Fruit fly (Drosophila melanogaster): ENCODE data around the gene tgy.
A peak's percentile ranks its signal among the peaks of the same experiment; 100 is the strongest.

Gene tgy

DNA sequence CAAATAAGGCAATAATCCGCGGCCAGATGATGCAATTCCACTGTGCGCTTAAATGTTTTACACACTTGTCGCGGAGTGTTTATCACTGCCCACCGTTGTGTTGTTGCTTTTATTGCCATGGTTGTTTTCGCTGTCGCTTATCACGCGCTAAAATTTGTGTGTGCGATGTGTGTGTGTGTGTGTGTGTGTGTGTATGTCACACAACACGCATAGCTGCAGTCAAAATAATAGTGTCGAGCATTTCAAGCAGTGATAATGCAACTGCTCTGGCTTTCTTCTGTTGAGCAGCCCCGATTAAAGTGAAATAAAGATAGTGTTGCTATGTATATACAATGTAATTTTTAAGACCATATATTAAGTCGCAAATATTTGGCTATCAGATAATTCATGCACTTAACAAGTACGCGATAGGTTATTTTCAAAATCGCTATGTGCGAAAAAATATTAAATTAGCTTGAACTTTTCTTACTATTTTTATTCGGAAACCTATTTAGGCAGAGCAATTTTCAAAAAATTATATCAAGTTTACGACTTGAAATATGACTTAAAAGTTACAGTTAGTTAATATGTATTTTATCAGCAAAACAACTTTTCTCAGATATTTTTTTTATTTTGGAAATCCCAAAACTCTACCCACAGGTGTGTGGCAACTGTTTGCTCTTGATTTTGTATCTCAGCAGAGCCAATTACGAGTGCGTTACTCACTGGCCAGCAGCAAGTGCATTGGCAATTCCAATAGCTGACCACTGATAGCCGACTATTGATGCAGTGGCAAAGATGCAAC is 39.2 kb upstream of the tgy start (continued):
- TF ChIP-seq CG1792 (GFP tag; optimal IDR thresholded peaks at IDR 0.05) (no peak), CG10321 (GFP tag; IDR thresholded peaks at IDR 0.05) (no peak), CG7839 (tag; optimal IDR thresholded peaks at IDR 0.05) (peak; percentile 60), luna (GFP tag; optimal IDR thresholded peaks at IDR 0.05) (no peak), crol (GFP tag; IDR thresholded peaks at IDR 0.05) (no peak), CG17829 (tag; optimal IDR thresholded peaks at IDR 0.05) (no peak), B-H1 (GFP tag; IDR thresholded peaks at IDR 0.05) (no peak), Xrp1 (GFP tag; IDR thresholded peaks at IDR 0.05) (peak; percentile 7; the same call in 1 of the 2 replicates), emc (GFP tag; optimal IDR thresholded peaks at IDR 0.05) (no peak), CG14441 (GFP tag; IDR thresholded peaks at IDR 0.05) (0 out of 2 replicates have a peak, but pooled peaks have one; percentile 43), yki (optimal IDR thresholded peaks at IDR 0.05) (no peak), Fer3 (tag; optimal IDR thresholded peaks at IDR 0.05) (peak; percentile 10), E2f1 (GFP tag; IDR thresholded peaks at IDR 0.05) (no peak), chif (GFP tag; optimal IDR thresholded peaks at IDR 0.05) (peak; percentile 13 to 26), hth (optimal IDR thresholded peaks at IDR 0.05) (no peak), YL-1 (GFP tag; optimal IDR thresholded peaks at IDR 0.05) (no peak), sqz (GFP tag; optimal IDR thresholded peaks at IDR 0.05) (no peak), CG9876 (GFP tag; optimal IDR thresholded peaks at IDR 0.05) (no peak), CG12942 (GFP tag; optimal IDR thresholded peaks at IDR 0.05) (peak; percentile 7), Dip2 (GFP tag; IDR thresholded peaks at IDR 0.05) (no peak), Adf1 (GFP tag; IDR thresholded peaks at IDR 0.05) (peak; percentile 44), Dek (tag; optimal IDR thresholded peaks at IDR 0.05) (peak; percentile 50), GATAe (GFP tag; conservative IDR thresholded peaks at IDR 0.05) (0 out of 2 replicates have a peak, but pooled peaks have one; percentile 23), grn (GFP tag; optimal IDR thresholded peaks at IDR 0.05) (no peak), CG11696 (GFP tag; IDR thresholded peaks at IDR 0.05) (peak; percentile 81), CG6791 (GFP tag; IDR thresholded peaks at IDR 0.05; ENCODE audit: partially characterized antibody) (no peak), CG8290 (GFP tag; optimal IDR thresholded peaks at IDR 0.05) (no peak), CG8290 (tag; optimal IDR thresholded peaks at IDR 0.05) (peak in 1 of 2 experiments; percentile 61), seq (GFP tag; IDR thresholded peaks at IDR 0.05) (no peak), wdn (GFP tag; IDR thresholded peaks at IDR 0.05) (peak; percentile 17; the same call in 1 of the 2 replicates), H15 (GFP tag; IDR thresholded peaks at IDR 0.05) (0 out of 3 replicates have a peak, but pooled peaks have one; percentile 42), CG9609 (GFP tag; optimal IDR thresholded peaks at IDR 0.05) (no peak), CG15601 (tag; optimal IDR thresholded peaks at IDR 0.05) (peak; percentile 3), Gsc (GFP tag; IDR thresholded peaks at IDR 0.05) (no peak), slp2 (GFP tag; optimal IDR thresholded peaks at IDR 0.05) (peak; percentile 2), Hr51 (GFP tag; optimal IDR thresholded peaks at IDR 0.05) (peak in 1 of 2 experiments; percentile 68), ap (GFP tag; IDR thresholded peaks at IDR 0.05) (no peak), CG4730 (GFP tag; IDR thresholded peaks at IDR 0.05) (no peak), stwl (tag; optimal IDR thresholded peaks at IDR 0.05) (no peak), CG6765 (GFP tag; optimal IDR thresholded peaks at IDR 0.05) (peak; percentile 12), fu2 (GFP tag; optimal IDR thresholded peaks at IDR 0.05) (no peak), Rx (GFP tag; IDR thresholded peaks at IDR 0.05) (no peak), bigmax (GFP tag; optimal IDR thresholded peaks at IDR 0.05) (no peak), tio (GFP tag; optimal IDR thresholded peaks at IDR 0.05) (peak; percentile 21), Doc2 (GFP tag; IDR thresholded peaks at IDR 0.05) (no peak), sens (GFP tag) (peak; percentile 90), Antp (GFP tag; optimal IDR thresholded peaks at IDR 0.05) (peak; percentile 27), her (GFP tag; optimal IDR thresholded peaks at IDR 0.05) (no peak), CG15479 (GFP tag; optimal IDR thresholded peaks at IDR 0.05) (peak; percentile 74), sob (GFP tag; IDR thresholded peaks at IDR 0.05) (peak; percentile 40; the same call in 1 of the 2 replicates), Chrac-16 (GFP tag; optimal IDR thresholded peaks at IDR 0.05) (peak; percentile 28), CG7372 (GFP tag; IDR thresholded peaks at IDR 0.05) (no peak)
